Worm (Caenorhabditis elegans) whole organism, late embryonic: ENCODE data around the gene acy-4.

Experiments
- K09A11.1 ChIP-seq: sonication (generic microtip); optimal IDR thresholded peaks from 2 replicates; lab custom pipeline; 2017; ENCODE audit warnings: antibody characterized with exemption, mild to moderate bottlenecking, missing genetic modification characterization, missing compliant biosample characterization; ENCODE audit not compliant: insufficient read depth
- ahr-1 ChIP-seq: sonication (generic microtip); optimal IDR thresholded peaks from 2 replicates; lab custom pipeline; 2016; ENCODE audit warnings: missing genetic modification characterization, missing compliant biosample characterization
- ama-1 ChIP-seq: fragments of 150-350 bp; optimal IDR thresholded peaks from 2 replicates; lab custom pipeline; 2014
- ceh-2 ChIP-seq: sonication (generic microtip); optimal IDR thresholded peaks from 2 replicates; lab custom pipeline; 2016; ENCODE audit warnings: missing genotype, missing genetic modification characterization, missing compliant biosample characterization
- ceh-24 ChIP-seq: sonication (generic microtip); optimal IDR thresholded peaks from 2 replicates; lab custom pipeline; 2016; ENCODE audit warnings: mild to moderate bottlenecking, missing genetic modification characterization, missing compliant biosample characterization
- ceh-31 ChIP-seq: sonication (generic microtip); optimal IDR thresholded peaks from 2 replicates; lab custom pipeline; 2016; ENCODE audit warnings: missing genetic modification characterization, missing compliant biosample characterization
- ceh-45 ChIP-seq: fragments of 200-800 bp; sonication (Bioruptor generic); IDR thresholded peaks from 2 replicates; pipeline ENCODE4 v1.3.6; 2022; ENCODE audit warnings: missing genetic modification reagents, missing genetic modification characterization, missing compliant biosample characterization
- ceh-48 ChIP-seq: sonication (generic microtip); optimal IDR thresholded peaks from 2 replicates; lab custom pipeline; 2016; ENCODE audit warnings: missing genetic modification characterization, inconsistent platforms, missing compliant biosample characterization
- ceh-6 ChIP-seq: fragments of 200-800 bp; sonication (Bioruptor generic); optimal IDR thresholded peaks from 2 replicates; lab custom pipeline; 2018; ENCODE audit warnings: mild to moderate bottlenecking, missing genetic modification characterization, missing compliant biosample characterization
- dve-1 ChIP-seq: sonication (generic microtip); optimal IDR thresholded peaks from 2 replicates; lab custom pipeline; 2017; ENCODE audit warnings: antibody characterized with exemption, mild to moderate bottlenecking, missing genetic modification characterization, missing compliant biosample characterization
- elt-4 ChIP-seq: sonication (generic microtip); optimal IDR thresholded peaks from 2 replicates; lab custom pipeline; 2016; ENCODE audit warnings: missing genetic modification characterization, missing compliant biosample characterization
- eyg-1 ChIP-seq: sonication (generic microtip); optimal IDR thresholded peaks from 2 replicates; lab custom pipeline; 2016; ENCODE audit warnings: missing genotype, missing genetic modification characterization, missing compliant biosample characterization
- gmeb-2 ChIP-seq: sonication (generic microtip); optimal IDR thresholded peaks from 2 replicates; lab custom pipeline; 2016; ENCODE audit warnings: missing genetic modification characterization, inconsistent platforms, missing compliant biosample characterization
- madf-2 ChIP-seq: sonication (generic microtip); optimal IDR thresholded peaks from 2 replicates; lab custom pipeline; 2017; ENCODE audit warnings: missing genetic modification characterization, missing compliant biosample characterization
- nfya-1 ChIP-seq: sonication (generic microtip); optimal IDR thresholded peaks from 2 replicates; lab custom pipeline; 2017; ENCODE audit warnings: missing genetic modification characterization, mild to moderate bottlenecking, missing compliant biosample characterization, antibody characterized with exemption, moderate library complexity
- pax-1 ChIP-seq: fragments of 150-350 bp; optimal IDR thresholded peaks from 2 replicates; lab custom pipeline; 2014; ENCODE audit warnings: missing biosample characterization, missing genetic modification characterization
- pqm-1 ChIP-seq: sonication (generic microtip); optimal IDR thresholded peaks from 2 replicates; lab custom pipeline; 2016; ENCODE audit warnings: missing genetic modification characterization, missing compliant biosample characterization
- ref-2 ChIP-seq: sonication (generic microtip); optimal IDR thresholded peaks from 2 replicates; lab custom pipeline; 2016; ENCODE audit warnings: missing genetic modification characterization, missing compliant biosample characterization
- sox-2 ChIP-seq: fragments of 200-800 bp; sonication (Bioruptor generic); IDR thresholded peaks from 2 replicates; pipeline ENCODE4 v1.3.6; 2022; ENCODE audit warnings: missing genetic modification reagents, missing genetic modification characterization, missing compliant biosample characterization
- syd-9 ChIP-seq: sonication (generic microtip); optimal IDR thresholded peaks from 2 replicates; lab custom pipeline; 2016; ENCODE audit warnings: mild to moderate bottlenecking, missing genetic modification characterization, moderate library complexity, missing compliant biosample characterization
- tbx-2 ChIP-seq: sonication (generic microtip); optimal IDR thresholded peaks from 2 replicates; lab custom pipeline; 2016; ENCODE audit warnings: missing genetic modification characterization, missing compliant biosample characterization
- ttx-3 ChIP-seq: sonication (generic microtip); optimal IDR thresholded peaks from 2 replicates; lab custom pipeline; 2016; ENCODE audit warnings: missing genetic modification reagents, missing genetic modification characterization, missing compliant biosample characterization
- unc-42 ChIP-seq: sonication (generic microtip); optimal IDR thresholded peaks from 2 replicates; lab custom pipeline; 2016; ENCODE audit warnings: missing genotype, missing genetic modification characterization, missing compliant biosample characterization
- unc-55 ChIP-seq: sonication (generic microtip); optimal IDR thresholded peaks from 2 replicates; lab custom pipeline; 2017; ENCODE audit warnings: missing biosample characterization, missing genetic modification reagents, missing genetic modification characterization
- ztf-16 ChIP-seq: sonication (generic microtip); optimal IDR thresholded peaks from 2 replicates; lab custom pipeline; 2017; ENCODE audit warnings: missing genetic modification characterization, missing compliant biosample characterization

The acy-4 gene

DNA sequence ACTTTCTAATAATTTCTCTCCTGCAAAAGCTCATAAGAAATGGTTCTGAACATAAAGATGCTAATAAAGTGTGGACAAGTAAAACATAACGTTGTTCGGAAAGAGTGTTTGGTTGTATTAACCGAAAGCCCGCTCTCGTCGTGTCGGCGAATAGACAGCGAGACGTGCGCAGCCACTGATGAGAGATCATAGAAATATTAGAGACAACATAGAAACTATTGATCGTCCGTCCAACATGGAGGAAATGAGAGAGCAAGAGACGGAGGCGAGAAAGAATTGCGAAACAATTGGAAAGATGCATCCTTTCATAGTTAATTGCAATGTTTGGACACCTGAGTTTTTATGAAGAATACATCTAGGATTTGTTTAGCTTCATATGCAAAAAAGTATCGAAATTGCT lies 50.2 kb downstream of the acy-4 start:
- peak; percentile 30 for TF ChIP-seq unc-42
- no peak for TF ChIP-seq pqm-1 (tag; lab: Kevin White, UChicago)
- TF ChIP-seq ceh-6, result no peak
- peak; percentile 80 for TF ChIP-seq ceh-48 (tag; lab: Kevin White, UChicago)
- peak; percentile 21 for TF ChIP-seq pax-1 (tag; lab: Kevin White, UChicago)
- TF ChIP-seq eyg-1 (tag; lab: Kevin White, UChicago), result no peak
- no peak for TF ChIP-seq ama-1 (lab: Kevin White, UChicago)
- peak; percentile 6 for TF ChIP-seq ref-2
- peak; percentile 31 for TF ChIP-seq tbx-2 (tag; lab: Kevin White, UChicago)
- peak; percentile 74 for TF ChIP-seq ceh-31
- peak; percentile 38 for TF ChIP-seq unc-55 (GFP tag; lab: Kevin White, UChicago)
- TF ChIP-seq ceh-2 (tag; lab: Kevin White, UChicago), result peak; percentile 46
- TF ChIP-seq ztf-16 (tag; lab: Kevin White, UChicago), result no peak
- TF ChIP-seq K09A11.1, result peak; percentile 69
- TF ChIP-seq sox-2 (GFP tag; lab: Robert Waterston, UW), result peak; percentile 40; the same call in 1 of the 2 replicates
- peak; percentile 87 for TF ChIP-seq nfya-1 (tag; lab: Kevin White, UChicago)
- TF ChIP-seq, all 69 proteins: peak for 11

DNA sequence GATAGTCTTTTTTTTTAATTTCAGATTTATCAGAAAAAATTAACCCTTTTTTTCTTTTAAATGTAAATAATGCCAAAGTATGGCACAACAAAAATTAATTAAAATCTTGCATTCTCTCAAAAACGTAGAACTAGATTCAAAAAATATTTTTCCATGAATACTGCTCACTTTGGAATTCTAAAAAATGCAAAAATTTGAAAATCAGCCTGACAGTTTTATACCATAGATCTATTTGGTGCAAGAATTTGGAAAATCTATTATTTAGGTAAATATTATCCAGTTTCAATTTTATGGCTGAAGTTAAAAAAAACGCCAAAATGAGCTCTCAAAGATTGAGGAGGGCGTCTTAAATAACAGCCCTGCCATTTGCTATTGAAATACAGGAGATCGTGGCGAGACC lies 51.0 kb downstream of the acy-4 start:
- TF ChIP-seq syd-9 (tag; lab: Kevin White, UChicago), result no peak
- TF ChIP-seq ceh-45, result no peak
- no peak for TF ChIP-seq elt-4 (tag; lab: Kevin White, UChicago)
- no peak for TF ChIP-seq ahr-1 (tag; lab: Kevin White, UChicago)
- no peak for TF ChIP-seq madf-2 (tag; lab: Kevin White, UChicago)
- TF ChIP-seq ceh-24 (tag; lab: Kevin White, UChicago), result no peak
- TF ChIP-seq ttx-3 (tag; lab: Kevin White, UChicago), result no peak

DNA sequence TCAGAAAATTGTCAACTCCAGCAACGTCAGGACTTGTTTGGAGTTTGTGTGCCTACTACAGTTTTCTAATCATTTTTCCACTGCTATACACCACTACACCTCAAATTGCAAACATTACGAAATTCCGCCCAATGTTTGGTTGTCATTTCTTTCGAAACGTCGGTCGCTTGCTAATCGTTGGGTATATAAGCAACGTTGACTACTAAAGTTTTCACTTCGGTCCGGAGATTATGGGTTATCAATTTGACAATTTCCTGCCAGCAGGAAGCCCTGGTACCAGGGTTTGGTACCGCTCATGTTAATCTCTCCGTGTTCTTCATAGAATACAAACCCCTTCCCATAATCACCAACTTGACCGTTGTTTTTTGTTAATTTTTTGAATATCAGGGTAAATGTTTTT lies 54.7 kb downstream of the acy-4 start:
- TF ChIP-seq gmeb-2 (tag; lab: Kevin White, UChicago) (peak; percentile 20), dve-1 (peak; percentile 77), ceh-31 (no peak)
